Fruit fly (Drosophila melanogaster): ENCODE results near the gene HGTX.

Gene HGTX

dm6 chr3L:14621464-14621863, 22.1 kb upstream of the HGTX start:
- TF ChIP-seq Rel (GFP tag; optimal IDR thresholded peaks at IDR 0.05): no peak
- TF ChIP-seq Rel (tag; optimal IDR thresholded peaks at IDR 0.05): no peak
- TF ChIP-seq Myc (optimal IDR thresholded peaks at IDR 0.05): peak; percentile 49

- TF ChIP-seq dl (GFP tag; optimal IDR thresholded peaks at IDR 0.05; ENCODE audit: insufficient read depth in 1 of 2, partially characterized antibody in 2 of 2): peak; percentile 54 to 77
- no peak for TF ChIP-seq brk (GFP tag; optimal IDR thresholded peaks at IDR 0.05)
- no peak for TF ChIP-seq psq (GFP tag; optimal IDR thresholded peaks at IDR 0.05)
- TF ChIP-seq lola (GFP tag; optimal IDR thresholded peaks at IDR 0.05): no peak
- TF ChIP-seq rgr (GFP tag; optimal IDR thresholded peaks at IDR 0.05): no peak
- TF ChIP-seq dmrt93B (GFP tag; optimal IDR thresholded peaks at IDR 0.05): no peak
- TF ChIP-seq Jra (GFP tag; optimal IDR thresholded peaks at IDR 0.05): no peak
- no peak for TF ChIP-seq CG9705 (GFP tag; optimal IDR thresholded peaks at IDR 0.05)
- TF ChIP-seq Hr78 (GFP tag; optimal IDR thresholded peaks at IDR 0.05): no peak
- no peak for TF ChIP-seq Hr83 (GFP tag; optimal IDR thresholded peaks at IDR 0.05; ENCODE audit: poor library complexity, severe bottlenecking)
- no peak for TF ChIP-seq Mio (GFP tag; optimal IDR thresholded peaks at IDR 0.05)
- peak; percentile 3 for TF ChIP-seq Sp1 (GFP tag; optimal IDR thresholded peaks at IDR 0.05)
- peak; percentile 26 for TF ChIP-seq Rel (GFP tag; optimal IDR thresholded peaks at IDR 0.05)
- TF ChIP-seq Rel (tag; optimal IDR thresholded peaks at IDR 0.05): peak; percentile 93
- TF ChIP-seq CrebA (GFP tag; optimal IDR thresholded peaks at IDR 0.05; ENCODE audit: borderline replicate concordance): peak; percentile 80
- TF ChIP-seq Dif (GFP tag; optimal IDR thresholded peaks at IDR 0.05; ENCODE audit: partially characterized antibody): no peak
- peak; percentile 6 for TF ChIP-seq h (GFP tag; optimal IDR thresholded peaks at IDR 0.05)
- no peak for TF ChIP-seq OdsH (GFP tag; optimal IDR thresholded peaks at IDR 0.05)
- no peak for TF ChIP-seq ey (GFP tag; optimal IDR thresholded peaks at IDR 0.05)
Observed at dm6 chr3L:14618942-14619341, 19.6 kb upstream of the HGTX start.

dm6 chr3L:14618424-14618823, 19.1 kb upstream of the HGTX start:
- TF ChIP-seq pan (optimal IDR thresholded peaks at IDR 0.05) (no peak), OdsH (GFP tag; optimal IDR thresholded peaks at IDR 0.05) (no peak), sage (GFP tag; optimal IDR thresholded peaks at IDR 0.05) (no peak), Jra (GFP tag; optimal IDR thresholded peaks at IDR 0.05) (no peak), tai (GFP tag; optimal IDR thresholded peaks at IDR 0.05) (no peak), h (GFP tag; optimal IDR thresholded peaks at IDR 0.05) (no peak), Vsx2 (GFP tag; optimal IDR thresholded peaks at IDR 0.05; ENCODE audit: partially characterized antibody) (no peak), sv (GFP tag; optimal IDR thresholded peaks at IDR 0.05) (no peak), woc (GFP tag; optimal IDR thresholded peaks at IDR 0.05) (no peak)

dm6 chr3L:14617511-14618217, 18.3 kb upstream of the HGTX start:
- TF ChIP-seq jim (GFP tag; optimal IDR thresholded peaks at IDR 0.05) (no peak), rgr (GFP tag; optimal IDR thresholded peaks at IDR 0.05) (no peak), h (GFP tag; optimal IDR thresholded peaks at IDR 0.05) (no peak), Mio (GFP tag; optimal IDR thresholded peaks at IDR 0.05) (no peak), Vsx2 (GFP tag; optimal IDR thresholded peaks at IDR 0.05; ENCODE audit: partially characterized antibody) (no peak), Abd-B (GFP tag; optimal IDR thresholded peaks at IDR 0.05) (no peak), pan (optimal IDR thresholded peaks at IDR 0.05) (no peak), Hr78 (GFP tag; optimal IDR thresholded peaks at IDR 0.05) (no peak)

dm6 chr3L:14616085-14617026, 17.0 kb upstream of the HGTX start:
- TF ChIP-seq Mio (GFP tag; optimal IDR thresholded peaks at IDR 0.05) (no peak), Hr83 (GFP tag; optimal IDR thresholded peaks at IDR 0.05; ENCODE audit: poor library complexity, severe bottlenecking) (no peak), dmrt93B (GFP tag; optimal IDR thresholded peaks at IDR 0.05) (no peak), psq (GFP tag; optimal IDR thresholded peaks at IDR 0.05) (peak; percentile 12), Jra (GFP tag; optimal IDR thresholded peaks at IDR 0.05) (no peak), rgr (GFP tag; optimal IDR thresholded peaks at IDR 0.05) (peak; percentile 4), pan (optimal IDR thresholded peaks at IDR 0.05) (no peak), CrebA (GFP tag; optimal IDR thresholded peaks at IDR 0.05; ENCODE audit: borderline replicate concordance) (no peak), HLH106 (tag; optimal IDR thresholded peaks at IDR 0.05) (peak; percentile 11)

Data from whole organism, wandering third instar larva.